Worm (Caenorhabditis elegans): ENCODE data around the gene nspc-5.

The nspc-5 gene

ce11 chrX:8556614-8557196 is 18.2 kb downstream of the nspc-5 start, which contains the start of gene utx-1 (continued):
- TF ChIP-seq K09A11.1 (tag; optimal IDR thresholded peaks at IDR 0.05; ENCODE audit: insufficient read depth) (no peak), ceh-22 (tag; optimal IDR thresholded peaks at IDR 0.05) (no peak), gmeb-2 (tag; optimal IDR thresholded peaks at IDR 0.05) (no peak), eyg-1 (tag; optimal IDR thresholded peaks at IDR 0.05) (no peak), hlh-6 (tag; optimal IDR thresholded peaks at IDR 0.05) (peak; percentile 57), tbx-7 (tag; optimal IDR thresholded peaks at IDR 0.05) (no peak), ets-4 (tag; optimal IDR thresholded peaks at IDR 0.05) (no peak), odd-2 (tag; optimal IDR thresholded peaks at IDR 0.05) (no peak), hlh-15 (tag; optimal IDR thresholded peaks at IDR 0.05) (no peak), ceh-48 (tag; optimal IDR thresholded peaks at IDR 0.05) (peak; percentile 39), fkh-10 (GFP tag; optimal IDR thresholded peaks at IDR 0.05) (no peak), ceh-34 (tag; optimal IDR thresholded peaks at IDR 0.05) (peak; percentile 44), K02D7.2 (tag; optimal IDR thresholded peaks at IDR 0.05) (no peak), ama-1 (optimal IDR thresholded peaks at IDR 0.05) (no peak), elt-2 (tag; optimal IDR thresholded peaks at IDR 0.05) (peak; percentile 13), pha-2 (tag; optimal IDR thresholded peaks at IDR 0.05) (no peak), sdc-2 (tag; optimal IDR thresholded peaks at IDR 0.05) (peak; percentile 68)

ce11 chrX:8562586-8562985 is 24.1 kb downstream of the nspc-5 start:
- no peak for TF ChIP-seq che-1 (tag; optimal IDR thresholded peaks at IDR 0.05)
- no peak for TF ChIP-seq nhr-232 (tag; optimal IDR thresholded peaks at IDR 0.05)
- TF ChIP-seq K09A11.1 (tag; optimal IDR thresholded peaks at IDR 0.05; ENCODE audit: insufficient read depth) = no peak
- no peak for TF ChIP-seq ceh-34 (tag; optimal IDR thresholded peaks at IDR 0.05)
- no peak for TF ChIP-seq sox-4 (tag; optimal IDR thresholded peaks at IDR 0.05)
- no peak for TF ChIP-seq ceh-2 (tag; optimal IDR thresholded peaks at IDR 0.05)
- no peak for TF ChIP-seq fkh-6 (tag; optimal IDR thresholded peaks at IDR 0.05)
- TF ChIP-seq pros-1 (tag; optimal IDR thresholded peaks at IDR 0.05) = no peak
- no peak for TF ChIP-seq ceh-24 (tag; optimal IDR thresholded peaks at IDR 0.05)
- TF ChIP-seq ceh-19 (GFP tag; optimal IDR thresholded peaks at IDR 0.05) = no peak
- TF ChIP-seq hlh-8 (tag; optimal IDR thresholded peaks at IDR 0.05) = no peak

DNA sequence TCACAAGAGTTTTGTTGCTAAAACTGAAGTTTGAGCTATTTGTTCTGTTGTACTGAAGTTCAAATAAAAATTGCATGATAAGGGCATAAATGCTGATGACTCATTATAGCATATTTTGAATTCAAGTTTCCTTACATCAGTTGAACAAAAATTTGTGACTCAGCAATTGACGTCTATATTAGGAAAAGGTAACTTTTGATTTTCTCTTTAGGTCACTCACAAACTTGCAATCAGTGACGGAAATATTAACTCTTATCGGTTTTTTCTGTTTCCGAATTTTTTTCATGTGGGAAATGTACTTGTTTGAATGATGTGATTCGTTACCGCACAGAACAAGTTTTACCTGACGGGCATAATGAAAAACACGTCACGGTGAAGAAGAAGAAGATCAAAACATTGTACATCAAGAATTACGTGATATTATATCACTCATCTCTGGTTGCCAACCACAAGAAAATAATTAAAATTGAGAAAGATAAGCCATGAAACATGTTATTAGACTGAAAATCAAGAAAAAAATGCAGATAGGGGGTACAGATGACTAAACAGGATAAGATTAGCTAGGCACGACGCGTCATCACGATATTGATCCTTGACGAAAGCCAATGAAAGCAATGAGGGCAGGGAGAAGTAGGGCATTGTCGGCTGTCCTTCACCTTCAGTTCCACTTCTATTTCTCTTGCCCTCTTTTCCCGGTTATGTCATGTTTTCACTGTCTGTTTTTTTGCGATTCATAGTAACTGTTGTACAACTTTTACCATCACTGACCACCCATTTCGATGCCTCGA is 25.3 kb downstream of the nspc-5 start:
- TF ChIP-seq elt-2 (tag; optimal IDR thresholded peaks at IDR 0.05) (no peak), C08G9.2 (tag; optimal IDR thresholded peaks at IDR 0.05) (no peak), ets-4 (tag; optimal IDR thresholded peaks at IDR 0.05) (no peak)

- TF ChIP-seq pax-1 (tag; optimal IDR thresholded peaks at IDR 0.05) = peak; percentile 37
- no peak for TF ChIP-seq unc-55 (GFP tag; optimal IDR thresholded peaks at IDR 0.05)
- no peak for TF ChIP-seq fkh-10 (GFP tag; optimal IDR thresholded peaks at IDR 0.05)
- peak; percentile 9 for TF ChIP-seq dve-1 (tag; optimal IDR thresholded peaks at IDR 0.05)
- TF ChIP-seq dmd-4 (tag; optimal IDR thresholded peaks at IDR 0.05; ENCODE audit: borderline replicate concordance) = no peak
These were observed 25.9 kb downstream of the nspc-5 start for ce11 chrX:8564451-8564795.

DNA sequence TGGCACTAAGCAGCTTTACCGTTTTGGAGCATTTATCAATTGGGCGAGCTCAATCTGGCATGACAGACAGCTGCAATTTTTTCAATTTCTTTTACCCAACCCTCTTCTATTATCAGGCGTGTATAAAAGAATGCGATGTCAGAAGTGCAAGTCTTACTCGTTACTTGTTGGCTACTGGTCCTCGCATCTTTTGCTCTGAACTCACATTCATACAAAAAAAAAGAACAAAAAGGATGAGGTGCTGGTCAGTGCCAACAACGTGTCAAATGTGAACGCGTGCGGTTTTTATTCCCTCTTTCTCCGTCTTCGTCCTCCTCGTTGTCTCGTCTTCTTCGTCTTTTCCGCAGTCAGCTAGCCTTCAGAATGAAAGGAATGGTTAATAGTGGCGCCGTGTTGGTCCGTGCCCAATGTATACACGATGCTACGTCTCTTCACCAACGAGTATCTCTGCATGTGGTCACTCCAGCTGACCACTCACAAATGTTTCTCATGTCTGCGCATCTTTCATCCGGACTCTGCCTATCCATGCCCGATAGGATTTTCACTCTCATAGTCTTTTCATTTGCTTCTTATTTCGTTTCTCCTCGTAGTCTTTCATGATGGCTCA is 27.4 kb downstream of the nspc-5 start:
- TF ChIP-seq sox-4 (tag; optimal IDR thresholded peaks at IDR 0.05) (no peak), pha-4 (tag; optimal IDR thresholded peaks at IDR 0.05) (no peak), F13H6.1 (tag; optimal IDR thresholded peaks at IDR 0.05) (peak; percentile 86), fkh-6 (tag; optimal IDR thresholded peaks at IDR 0.05) (no peak), ceh-18 (tag; optimal IDR thresholded peaks at IDR 0.05) (peak; percentile 2), hlh-30 (tag; optimal IDR thresholded peaks at IDR 0.05; ENCODE audit: insufficient read depth) (peak; percentile 12), odd-2 (tag; optimal IDR thresholded peaks at IDR 0.05) (no peak), ceh-31 (tag; optimal IDR thresholded peaks at IDR 0.05) (peak; percentile 71), ceh-22 (tag; optimal IDR thresholded peaks at IDR 0.05) (no peak), pag-3 (tag; optimal IDR thresholded peaks at IDR 0.05; ENCODE audit: borderline replicate concordance) (no peak), unc-86 (tag; optimal IDR thresholded peaks at IDR 0.05) (no peak), tbx-2 (tag; optimal IDR thresholded peaks at IDR 0.05) (peak; percentile 32), nfya-1 (tag; optimal IDR thresholded peaks at IDR 0.05) (peak; percentile 86), rnt-1 (tag; optimal IDR thresholded peaks at IDR 0.05) (peak; percentile 32), hlh-6 (tag; optimal IDR thresholded peaks at IDR 0.05) (peak; percentile 47), gmeb-2 (tag; optimal IDR thresholded peaks at IDR 0.05) (no peak), ceh-19 (GFP tag; optimal IDR thresholded peaks at IDR 0.05) (peak; percentile 39), madf-2 (tag; optimal IDR thresholded peaks at IDR 0.05) (no peak), ceh-34 (tag; optimal IDR thresholded peaks at IDR 0.05) (peak; percentile 45)
